Worm (Caenorhabditis elegans) whole organism, L4 larva: Measurements from ENCODE around the gene ZC190.6.

Source experiments
- F10B5.3 ChIP-seq: sonication (generic microtip); optimal IDR thresholded peaks from 2 replicates; lab custom pipeline; 2016; ENCODE audit warnings: mild to moderate bottlenecking, missing genetic modification characterization, missing compliant biosample characterization
- F37D6.2 ChIP-seq: sonication (generic microtip); optimal IDR thresholded peaks from 2 replicates; lab custom pipeline; 2016; ENCODE audit warnings: mild to moderate bottlenecking, missing genetic modification characterization, missing compliant biosample characterization
- T20F7.1 ChIP-seq: fragments of 200-800 bp; sonication (Bioruptor generic); optimal IDR thresholded peaks from 2 replicates; lab custom pipeline; 2018; ENCODE audit warnings: mild to moderate bottlenecking, missing genetic modification characterization, missing compliant biosample characterization
- T26A8.4 ChIP-seq: fragments of 200-800 bp; sonication (Bioruptor generic); IDR thresholded peaks from 2 replicates; pipeline ENCODE4 v1.3.6; 2022; ENCODE audit warnings: missing genetic modification characterization, missing compliant biosample characterization
- Y48G9A.11 ChIP-seq: fragments of 200-800 bp; sonication (Bioruptor generic); IDR thresholded peaks from 2 replicates; pipeline ENCODE4 v1.3.6; 2022; ENCODE audit warnings: missing genetic modification reagents, missing genetic modification characterization, missing compliant biosample characterization
- Y5F2A.4 ChIP-seq: fragments of 200-800 bp; sonication (Bioruptor generic); optimal IDR thresholded peaks from 2 replicates; lab custom pipeline; 2018; ENCODE audit warnings: mild to moderate bottlenecking, missing genetic modification characterization, missing compliant biosample characterization
- Y75B8A.6 ChIP-seq: fragments of 200-800 bp; sonication (Bioruptor generic); IDR thresholded peaks from 2 replicates; pipeline ENCODE4 v1.3.6; 2022; ENCODE audit warnings: missing genetic modification reagents, missing genetic modification characterization, missing compliant biosample characterization
- ZK546.5 ChIP-seq, 2 experiments: sonication (generic microtip); optimal IDR thresholded peaks; 2 replicates each; lab custom pipeline; 2017; ENCODE audit warnings: missing biosample characterization in 2 of 2, missing genetic modification characterization in 2 of 2
- aly-2 ChIP-seq: sonication (generic microtip); optimal IDR thresholded peaks from 2 replicates; lab custom pipeline; 2018; ENCODE audit warnings: missing biosample characterization, missing genetic modification characterization
- ceh-20 ChIP-seq: fragments of 200-800 bp; sonication (Bioruptor generic); IDR thresholded peaks from 2 replicates; pipeline ENCODE4 v1.3.6; 2022; ENCODE audit warnings: missing genetic modification reagents, missing genetic modification characterization, missing compliant biosample characterization
- ceh-32 ChIP-seq: sonication (generic microtip); optimal IDR thresholded peaks from 2 replicates; lab custom pipeline; 2016; ENCODE audit warnings: mild to moderate bottlenecking, missing genetic modification characterization, missing compliant biosample characterization; ENCODE audit not compliant: poor library complexity
- ceh-62 ChIP-seq: sonication (generic microtip); optimal IDR thresholded peaks from 2 replicates; lab custom pipeline; 2017; ENCODE audit warnings: missing biosample characterization, missing genetic modification characterization
- ceh-82 ChIP-seq: sonication (generic microtip); optimal IDR thresholded peaks from 2 replicates; lab custom pipeline; 2017; ENCODE audit warnings: missing biosample characterization, missing genetic modification characterization
- daf-12 ChIP-seq: fragments of 150-350 bp; optimal IDR thresholded peaks from 2 replicates; lab custom pipeline; 2014; ENCODE audit warnings: missing biosample characterization, missing genetic modification reagents, missing genetic modification characterization
- dmd-8 ChIP-seq: fragments of 200-800 bp; sonication (Bioruptor generic); IDR thresholded peaks from 2 replicates; pipeline ENCODE4 v1.3.6; 2022; ENCODE audit warnings: missing genetic modification characterization, missing compliant biosample characterization
- dpl-1 ChIP-seq: fragments of 150-350 bp; optimal IDR thresholded peaks from 2 replicates; lab custom pipeline; 2014; ENCODE audit warnings: missing biosample characterization, missing genetic modification reagents, missing genetic modification characterization
- duxl-1 ChIP-seq: sonication (generic microtip); optimal IDR thresholded peaks from 2 replicates; lab custom pipeline; 2016; ENCODE audit warnings: mild to moderate bottlenecking, missing genetic modification characterization, moderate library complexity, missing compliant biosample characterization; ENCODE audit not compliant: poor library complexity
- fkh-10 ChIP-seq: fragments of 150-350 bp; optimal IDR thresholded peaks from 2 replicates; lab custom pipeline; 2014; ENCODE audit warnings: missing biosample characterization, missing genetic modification reagents, missing genetic modification characterization
- hmg-1.1 ChIP-seq: fragments of 200-800 bp; sonication (Bioruptor generic); IDR thresholded peaks from 2 replicates; pipeline ENCODE4 v1.3.6; 2022; ENCODE audit warnings: missing genetic modification reagents, missing genetic modification characterization, missing compliant biosample characterization
- jun-1 ChIP-seq: fragments of 150-350 bp; optimal IDR thresholded peaks from 2 replicates; lab custom pipeline; 2014; ENCODE audit warnings: missing biosample characterization, missing genetic modification reagents, missing genetic modification characterization
- lin-13 ChIP-seq: fragments of 150-350 bp; optimal IDR thresholded peaks from 2 replicates; lab custom pipeline; 2014; ENCODE audit warnings: missing biosample characterization, missing genetic modification reagents, missing genetic modification characterization
- lin-15B ChIP-seq: fragments of 150-350 bp; sonication (generic microtip); optimal IDR thresholded peaks from 3 replicates; lab custom pipeline; 2014; ENCODE audit warnings: missing biosample characterization, missing genetic modification characterization
- lin-29 ChIP-seq: fragments of 200-800 bp; sonication (Bioruptor generic); IDR thresholded peaks from 2 replicates; pipeline ENCODE4 v1.3.6; 2022; ENCODE audit warnings: missing genetic modification reagents, missing genetic modification characterization, missing compliant biosample characterization
- lin-39 ChIP-seq: fragments of 150-350 bp; optimal IDR thresholded peaks from 2 replicates; lab custom pipeline; 2014; ENCODE audit warnings: missing biosample characterization, missing genetic modification reagents, missing genetic modification characterization
- lir-3 ChIP-seq: sonication (generic microtip); optimal IDR thresholded peaks from 2 replicates; lab custom pipeline; 2016; ENCODE audit warnings: mild to moderate bottlenecking, missing genetic modification characterization, missing compliant biosample characterization
- lsy-2 ChIP-seq, 2 experiments: fragments of 150-350 bp in 1 of 2; sonication (generic microtip) in 1 of 2; optimal IDR thresholded peaks; 2 replicates each; lab custom pipeline; 2014 to 2017; ENCODE audit warnings: missing biosample characterization in 2 of 2, missing genetic modification characterization in 2 of 2
- madf-9 ChIP-seq: fragments of 200-800 bp; sonication (Bioruptor generic); conservative IDR thresholded peaks from 2 replicates; pipeline ENCODE4 v1.3.6; 2022; ENCODE audit warnings: missing genetic modification reagents, missing genetic modification characterization, missing compliant biosample characterization
- mdl-1 ChIP-seq, 2 experiments: fragments of 150-350 bp in 1 of 2; sonication (generic microtip) in 1 of 2; optimal IDR thresholded peaks; 2 replicates each; lab custom pipeline; 2014 to 2017; ENCODE audit warnings: missing biosample characterization in 2 of 2, missing genetic modification characterization in 2 of 2
- mdt-29 ChIP-seq: fragments of 200-800 bp; sonication (Bioruptor generic); IDR thresholded peaks from 2 replicates; pipeline ENCODE4 v1.3.6; 2022; ENCODE audit warnings: missing genetic modification reagents, missing genetic modification characterization, missing compliant biosample characterization
- mep-1 ChIP-seq: fragments of 150-350 bp; sonication (generic microtip); optimal IDR thresholded peaks from 3 replicates; lab custom pipeline; 2014; ENCODE audit warnings: missing biosample characterization, missing genetic modification characterization
- mes-2 ChIP-seq: sonication (generic microtip); optimal IDR thresholded peaks from 2 replicates; lab custom pipeline; 2016; ENCODE audit warnings: missing genotype, mild to moderate bottlenecking, missing genetic modification characterization, missing compliant biosample characterization; ENCODE audit not compliant: poor library complexity, severe bottlenecking
- mxl-2 ChIP-seq: fragments of 200-800 bp; sonication (Bioruptor generic); conservative IDR thresholded peaks from 2 replicates; pipeline ENCODE4 v1.3.6; 2022; ENCODE audit warnings: missing genetic modification reagents, missing genetic modification characterization, missing compliant biosample characterization
- mxl-3 ChIP-seq: fragments of 200-800 bp; sonication (Bioruptor generic); optimal IDR thresholded peaks from 2 replicates; lab custom pipeline; 2018; ENCODE audit warnings: mild to moderate bottlenecking, missing genetic modification characterization, missing compliant biosample characterization
- nhr-10 ChIP-seq: fragments of 150-350 bp; optimal IDR thresholded peaks from 2 replicates; lab custom pipeline; 2014; ENCODE audit warnings: missing biosample characterization, missing genetic modification characterization
- nhr-111 ChIP-seq: fragments of 200-800 bp; sonication (Bioruptor generic); optimal IDR thresholded peaks from 2 replicates; lab custom pipeline; 2018; ENCODE audit warnings: mild to moderate bottlenecking, missing genetic modification characterization, missing compliant biosample characterization
- nhr-77 ChIP-seq: fragments of 150-350 bp; optimal IDR thresholded peaks from 2 replicates; lab custom pipeline; 2014; ENCODE audit warnings: missing biosample characterization, missing genetic modification characterization
- pha-4 ChIP-seq, 2 experiments: fragments of 150-350 bp in 1 of 2; fragments of 200-800 bp in 1 of 2; sonication (Bioruptor generic) in 1 of 2; IDR thresholded peaks in 1 of 2; optimal IDR thresholded peaks in 1 of 2; 2 replicates each; pipeline versions ENCODE4 v1.3.6 to Lab custom; 2014 to 2022; ENCODE audit warnings: missing genetic modification characterization in 2 of 2, missing genetic modification reagents in 2 of 2, missing biosample characterization in 1 of 2, missing compliant biosample characterization in 1 of 2
- php-3 ChIP-seq: fragments of 200-800 bp; sonication (Bioruptor generic); IDR thresholded peaks from 2 replicates; pipeline ENCODE4 v1.3.6; 2022; ENCODE audit warnings: missing genetic modification reagents, missing genetic modification characterization, missing compliant biosample characterization
- pqm-1 ChIP-seq: sonication (generic microtip); optimal IDR thresholded peaks from 2 replicates; lab custom pipeline; 2017; ENCODE audit warnings: missing biosample characterization, missing genetic modification characterization
- sdz-12 ChIP-seq: fragments of 200-800 bp; sonication (Bioruptor generic); optimal IDR thresholded peaks from 2 replicates; lab custom pipeline; 2018; ENCODE audit warnings: mild to moderate bottlenecking, missing genetic modification characterization, missing compliant biosample characterization
- set-16 ChIP-seq: fragments of 200-800 bp; sonication (Bioruptor generic); IDR thresholded peaks from 2 replicates; pipeline ENCODE4 v1.3.6; 2022; ENCODE audit warnings: missing genetic modification reagents, missing genetic modification characterization, missing compliant biosample characterization
- skn-1 ChIP-seq: fragments of 150-350 bp; optimal IDR thresholded peaks from 2 replicates; lab custom pipeline; 2014; ENCODE audit warnings: missing biosample characterization, missing genetic modification characterization
- spr-1 ChIP-seq: sonication (generic microtip); optimal IDR thresholded peaks from 2 replicates; lab custom pipeline; 2016; ENCODE audit warnings: mild to moderate bottlenecking, missing genetic modification characterization, missing compliant biosample characterization
- spr-3 ChIP-seq: fragments of 200-800 bp; sonication (Bioruptor generic); optimal IDR thresholded peaks from 2 replicates; lab custom pipeline; 2018; ENCODE audit warnings: mild to moderate bottlenecking, missing genetic modification characterization, missing compliant biosample characterization
- unc-130 ChIP-seq: sonication (generic microtip); optimal IDR thresholded peaks from 2 replicates; lab custom pipeline; 2016; ENCODE audit warnings: missing genetic modification reagents, missing genetic modification characterization, missing compliant biosample characterization
- unc-62 ChIP-seq, 3 experiments: fragments of 150-350 bp in 1 of 3; sonication (generic microtip); optimal IDR thresholded peaks in 2 of 3; peaks in 1 of 3; 1 replicate in 1 of 3; 2 replicates in 2 of 3; lab custom pipeline; 2014 to 2017; ENCODE audit warnings: missing biosample characterization in 3 of 3, missing genetic modification characterization in 3 of 3, missing genetic modification reagents in 3 of 3, missing genotype in 1 of 3
- zip-11 ChIP-seq: fragments of 200-800 bp; sonication (Bioruptor generic); IDR thresholded peaks from 2 replicates; pipeline ENCODE4 v1.3.6; 2022; ENCODE audit warnings: missing genetic modification characterization, missing compliant biosample characterization
- zip-2 ChIP-seq: fragments of 150-350 bp; optimal IDR thresholded peaks from 2 replicates; lab custom pipeline; 2014; ENCODE audit warnings: missing biosample characterization, missing genetic modification characterization
- ztf-11 ChIP-seq: fragments of 150-350 bp; optimal IDR thresholded peaks from 2 replicates; lab custom pipeline; 2014; ENCODE audit warnings: missing biosample characterization, missing genetic modification characterization
- ztf-7 ChIP-seq: fragments of 150-350 bp; optimal IDR thresholded peaks from 2 replicates; lab custom pipeline; 2014; ENCODE audit warnings: missing biosample characterization, missing genetic modification characterization

ZC190.6 gene

DNA sequence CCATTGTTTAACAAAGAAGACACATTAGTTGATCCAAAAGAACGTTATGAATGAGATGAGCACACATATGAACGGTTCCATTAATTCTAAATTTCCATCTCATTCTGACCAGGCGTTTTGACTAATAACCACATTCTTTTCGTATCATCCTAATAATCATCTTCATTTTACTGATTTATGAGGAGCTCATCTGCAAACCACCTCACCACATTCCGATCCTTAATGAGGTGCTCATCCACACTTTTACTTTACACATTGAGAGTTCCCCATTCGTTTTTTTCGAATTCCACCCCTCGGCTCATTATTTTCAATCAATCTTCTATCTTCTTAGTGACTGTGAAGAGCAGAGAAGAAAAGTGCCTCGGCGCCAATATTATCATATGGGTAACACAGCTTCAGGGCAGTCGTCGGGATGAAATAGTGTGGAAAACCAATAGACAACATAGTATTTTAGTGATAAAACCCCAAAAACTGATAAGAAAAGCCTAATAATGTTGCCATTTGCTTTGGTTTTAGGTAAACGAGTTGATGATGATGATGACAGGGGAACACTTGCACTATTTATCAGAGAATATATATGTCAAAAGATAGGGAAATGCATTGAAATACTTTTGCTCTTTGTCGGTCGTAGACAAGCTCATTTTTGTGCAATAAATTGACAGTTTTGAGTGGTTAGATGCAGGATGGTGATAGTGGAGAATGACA is 25.9 kb downstream of the ZC190.6 start (continued):
- no peak for TF ChIP-seq zip-11 (GFP tag; lab: Robert Waterston, UW)
- no peak for TF ChIP-seq ztf-11
- TF ChIP-seq Y5F2A.4 (GFP tag; lab: Kevin White, UChicago) = no peak
- TF ChIP-seq lin-29 (GFP tag; lab: Robert Waterston, UW) = no peak
- peak; percentile 27 for TF ChIP-seq mes-2 (tag; lab: Kevin White, UChicago)
- TF ChIP-seq mdt-29 (GFP tag; lab: Robert Waterston, UW) = no peak
- no peak for TF ChIP-seq hmg-1.1
- no peak for TF ChIP-seq F10B5.3 (tag; lab: Kevin White, UChicago)
- TF ChIP-seq Y48G9A.11 (GFP tag; lab: Robert Waterston, UW) = no peak
- no peak for TF ChIP-seq F37D6.2 (tag; lab: Kevin White, UChicago)
- peak; percentile 85; the same call in 1 of the 2 replicates for TF ChIP-seq pha-4 (GFP tag; IDR thresholded peaks at IDR 0.05; lab: Robert Waterston, UW)
- peak; percentile 23 for TF ChIP-seq pha-4 (tag; optimal IDR thresholded peaks at IDR 0.05; lab: Kevin White, UChicago)
- TF ChIP-seq unc-62 (GFP tag; optimal IDR thresholded peaks at IDR 0.05 in 1 of 2; lab: Kevin White, UChicago) = peak; percentile 88 to 96
- TF ChIP-seq unc-62 (tag; optimal IDR thresholded peaks at IDR 0.05; lab: Kevin White, UChicago) = no peak
- TF ChIP-seq Y75B8A.6 (GFP tag; lab: Robert Waterston, UW) = no peak
- TF ChIP-seq spr-1 = no peak
- TF ChIP-seq mxl-3 (GFP tag; lab: Kevin White, UChicago) = peak; percentile 42
- TF ChIP-seq jun-1 (tag; lab: Kevin White, UChicago) = peak; percentile 64
- no peak for TF ChIP-seq ceh-32 (tag; lab: Kevin White, UChicago)
- no peak for TF ChIP-seq ztf-7 (tag; lab: Kevin White, UChicago)
- TF ChIP-seq daf-12 (tag; lab: Kevin White, UChicago) = no peak
- no peak for TF ChIP-seq sdz-12 (GFP tag; lab: Kevin White, UChicago)
- TF ChIP-seq skn-1 (tag; lab: Kevin White, UChicago) = no peak
- TF ChIP-seq lin-39 (tag; lab: Kevin White, UChicago) = no peak
- no peak for TF ChIP-seq zip-2 (tag; lab: Kevin White, UChicago)
- peak; percentile 78 for TF ChIP-seq ceh-20 (GFP tag; lab: Robert Waterston, UW)
- TF ChIP-seq lin-15B (tag; lab: Kevin White, UChicago) = no peak
- peak; percentile 55 for TF ChIP-seq nhr-10 (tag; lab: Kevin White, UChicago)
- TF ChIP-seq ceh-62 = no peak
- no peak for TF ChIP-seq nhr-111
- no peak for TF ChIP-seq set-16
- TF ChIP-seq T26A8.4 (GFP tag; lab: Robert Waterston, UW) = 0 out of 2 replicates have a peak, but pooled peaks have one; percentile 35
- peak in 1 of 2 experiments; percentile 56 for TF ChIP-seq lsy-2 (tag; optimal IDR thresholded peaks at IDR 0.05; lab: Kevin White, UChicago)
- peak; percentile 56 for TF ChIP-seq mep-1
- TF ChIP-seq duxl-1 (tag; lab: Kevin White, UChicago) = no peak
- TF ChIP-seq lin-13 (GFP tag; lab: Kevin White, UChicago) = no peak
- no peak for TF ChIP-seq mdl-1 (tag; optimal IDR thresholded peaks at IDR 0.05; lab: Kevin White, UChicago)
- TF ChIP-seq lir-3 (tag; lab: Kevin White, UChicago) = no peak
- TF ChIP-seq unc-130 (GFP tag; lab: Kevin White, UChicago) = no peak
- TF ChIP-seq mxl-2 = no peak
- TF ChIP-seq madf-9 (GFP tag; lab: Robert Waterston, UW) = no peak
- no peak for TF ChIP-seq spr-3
- TF ChIP-seq php-3 = peak; percentile 99
- no peak for TF ChIP-seq ceh-82 (tag; lab: Kevin White, UChicago)
- no peak for TF ChIP-seq ZK546.5 (tag; optimal IDR thresholded peaks at IDR 0.05; lab: Kevin White, UChicago)
- no peak for TF ChIP-seq dpl-1 (GFP tag; lab: Kevin White, UChicago)
- TF ChIP-seq T20F7.1 (GFP tag; lab: Kevin White, UChicago) = peak; percentile 73
- no peak for TF ChIP-seq dmd-8
- no peak for TF ChIP-seq aly-2 (tag; lab: Kevin White, UChicago)
- TF ChIP-seq fkh-10 = no peak
- TF ChIP-seq pqm-1 = peak; percentile 99
- TF ChIP-seq nhr-77 (tag; lab: Kevin White, UChicago) = peak; percentile 88
